Fruit fly (Drosophila melanogaster) whole organism, prepupa: ENCODE results near the gene Ulp1.

ENCODE experiments used
- CG10669 ChIP-seq: fragments of 200-800 bp; sonication (Bioruptor generic); optimal IDR thresholded peaks from 3 replicates; lab custom pipeline; 2018; ENCODE audit warnings: missing biosample characterization, mild to moderate bottlenecking, missing genetic modification characterization, moderate library complexity
- CG31627 ChIP-seq: fragments of 200-800 bp; sonication (Bioruptor generic); optimal IDR thresholded peaks from 3 replicates; lab custom pipeline; 2016; ENCODE audit warnings: missing biosample characterization, missing genetic modification characterization
- CG6276 ChIP-seq: fragments of 200-800 bp; sonication (Bioruptor generic); optimal IDR thresholded peaks from 2 replicates; lab custom pipeline; 2017; ENCODE audit warnings: missing biosample characterization, mild to moderate bottlenecking, missing genetic modification characterization
- CG6854 ChIP-seq: fragments of 200-800 bp; sonication (Bioruptor generic); optimal IDR thresholded peaks from 2 replicates; lab custom pipeline; 2017; ENCODE audit warnings: missing biosample characterization, mild to moderate bottlenecking, missing genetic modification characterization
- CG7368 ChIP-seq: fragments of 200-800 bp; sonication (Bioruptor generic); optimal IDR thresholded peaks from 3 replicates; lab custom pipeline; 2016; ENCODE audit warnings: missing biosample characterization, missing genetic modification characterization
- Eip78C ChIP-seq: fragments of 200-800 bp; sonication (Bioruptor generic); peaks from one replicate; lab custom pipeline; 2016; ENCODE audit warnings: missing biosample characterization, missing genetic modification characterization
- Gug ChIP-seq: fragments of 200-800 bp; sonication (Bioruptor generic); IDR thresholded peaks from 2 replicates; pipeline ENCODE4 v1.3.6; 2022; ENCODE audit warnings: missing biosample characterization, missing genetic modification characterization
- Hr4 ChIP-seq: fragments of 200-800 bp; sonication (Bioruptor generic); optimal IDR thresholded peaks from 3 replicates; lab custom pipeline; 2016; ENCODE audit warnings: missing biosample characterization, missing genetic modification characterization
- OdsH ChIP-seq: fragments of 200-800 bp; sonication (Bioruptor generic); optimal IDR thresholded peaks from 3 replicates; lab custom pipeline; 2016; ENCODE audit warnings: missing biosample characterization, missing genetic modification characterization
- Smox ChIP-seq: fragments of 200-800 bp; sonication (Bioruptor generic); optimal IDR thresholded peaks from 3 replicates; lab custom pipeline; 2016; ENCODE audit warnings: missing biosample characterization, missing genetic modification characterization
- Sox102F ChIP-seq: fragments of 200-800 bp; sonication (Bioruptor generic); optimal IDR thresholded peaks from 2 replicates; lab custom pipeline; 2016; ENCODE audit warnings: missing biosample characterization, mild to moderate bottlenecking, missing genetic modification characterization
- cyc ChIP-seq: fragments of 200-800 bp; sonication (Bioruptor generic); optimal IDR thresholded peaks from 3 replicates; lab custom pipeline; 2016; ENCODE audit warnings: missing biosample characterization, missing genetic modification characterization
- net ChIP-seq: fragments of 200-800 bp; sonication (Bioruptor generic); optimal IDR thresholded peaks from 3 replicates; lab custom pipeline; 2016; ENCODE audit warnings: missing biosample characterization, missing genetic modification characterization
- spab ChIP-seq: fragments of 200-800 bp; sonication (Bioruptor generic); optimal IDR thresholded peaks from 2 replicates; lab custom pipeline; 2017; ENCODE audit warnings: missing biosample characterization, mild to moderate bottlenecking, missing genetic modification characterization, missing genetic modification reagents

DNA sequence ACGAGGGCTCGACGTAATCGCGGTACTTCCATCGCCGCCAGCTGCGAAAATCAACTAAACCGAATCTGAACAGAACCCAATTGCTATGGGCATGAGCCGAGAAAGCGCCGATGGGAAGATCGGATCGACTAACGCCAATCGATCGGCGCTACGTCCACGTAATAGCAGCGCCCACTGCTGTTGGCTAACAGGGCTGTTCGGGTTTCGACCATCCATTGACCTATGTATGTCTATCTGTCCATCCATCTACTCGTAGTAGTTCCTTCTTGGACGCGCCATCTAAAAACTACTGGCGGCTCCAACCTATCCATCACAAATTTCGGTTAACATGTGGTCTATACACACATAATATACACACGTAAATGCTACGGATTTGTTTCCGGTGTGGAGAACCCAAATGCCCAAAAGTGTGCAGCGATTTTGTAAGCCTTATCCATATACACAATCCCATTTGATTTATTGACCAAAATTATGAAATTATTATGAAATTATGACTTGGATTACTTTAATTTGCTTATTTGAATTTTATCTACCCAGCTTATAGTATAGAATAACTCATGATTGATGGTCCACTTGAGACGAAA lies 33.9 kb upstream of the Ulp1 start, which contains the start of gene CG14196:
- no peak for TF ChIP-seq Sox102F
- no peak for TF ChIP-seq CG6854 (GFP tag; lab: Kevin White, UChicago)
- no peak for TF ChIP-seq net (GFP tag; lab: Kevin White, UChicago)
- no peak for TF ChIP-seq spab
- TF ChIP-seq CG10669 = no peak
- peak; percentile 52 for TF ChIP-seq Eip78C (GFP tag; lab: Kevin White, UChicago)
- no peak for TF ChIP-seq CG31627 (GFP tag; lab: Kevin White, UChicago)
- no peak for TF ChIP-seq Gug (GFP tag; lab: Robert Waterston, UW)
- TF ChIP-seq cyc = no peak
- TF ChIP-seq CG7368 = no peak
- TF ChIP-seq OdsH (GFP tag; lab: Kevin White, UChicago) = no peak
- no peak for TF ChIP-seq Smox
- TF ChIP-seq CG6276 (GFP tag; lab: Kevin White, UChicago) = no peak
- TF ChIP-seq Hr4 (GFP tag; lab: Kevin White, UChicago) = no peak
